Fruit fly (Drosophila melanogaster) whole organism, embryonic: Measurements from ENCODE around the gene CheA7a.
A peak's percentile ranks its signal among the peaks of the same experiment; 100 is the strongest.

Source experiments
- BEAF-32 ChIP-seq: fragments of 200-800 bp; sonication (Bioruptor generic); optimal IDR thresholded peaks from 3 replicates; lab custom pipeline; 2017; ENCODE audit warnings: missing biosample characterization, missing genetic modification characterization, mild to moderate bottlenecking, moderate library complexity, missing genetic modification reagents
- Bdp1 ChIP-seq: fragments of 200-800 bp; sonication (Bioruptor generic); optimal IDR thresholded peaks from 3 replicates; lab custom pipeline; 2016; ENCODE audit warnings: missing biosample characterization, missing genetic modification characterization
- Blimp-1 ChIP-seq: fragments of 200-800 bp; sonication (Bioruptor generic); optimal IDR thresholded peaks from 3 replicates; lab custom pipeline; 2018; ENCODE audit warnings: missing biosample characterization, missing genetic modification characterization, mild to moderate bottlenecking, moderate library complexity, missing genetic modification reagents
- CG11085 ChIP-seq: fragments of 200-800 bp; sonication (Bioruptor generic); IDR thresholded peaks from 2 replicates; pipeline ENCODE4 v1.3.6; 2022; ENCODE audit warnings: missing biosample characterization, missing genetic modification characterization
- CG11504 ChIP-seq: fragments of 200-800 bp; sonication (Bioruptor generic); optimal IDR thresholded peaks from 3 replicates; lab custom pipeline; 2019; ENCODE audit warnings: missing biosample characterization, mild to moderate bottlenecking, missing genetic modification characterization, moderate library complexity
- CG11560 ChIP-seq: fragments of 200-800 bp; sonication (Bioruptor generic); IDR thresholded peaks from 3 replicates; pipeline ENCODE4 v1.3.6; 2022; ENCODE audit warnings: missing biosample characterization, missing genetic modification characterization
- CG12391 ChIP-seq: fragments of 200-800 bp; sonication (Bioruptor generic); optimal IDR thresholded peaks from 3 replicates; lab custom pipeline; 2018; ENCODE audit warnings: missing biosample characterization, mild to moderate bottlenecking, missing genetic modification characterization, moderate library complexity
- CG12744 ChIP-seq: fragments of 200-800 bp; sonication (Bioruptor generic); optimal IDR thresholded peaks from 2 replicates; lab custom pipeline; 2016; ENCODE audit warnings: missing biosample characterization, missing genetic modification characterization
- CG12942 ChIP-seq: fragments of 200-800 bp; sonication (Bioruptor generic); optimal IDR thresholded peaks from 3 replicates; lab custom pipeline; 2016; ENCODE audit warnings: missing biosample characterization, missing genetic modification characterization
- CG14441 ChIP-seq: fragments of 200-800 bp; sonication (Bioruptor generic); IDR thresholded peaks from 2 replicates; pipeline ENCODE4 v1.3.6; 2022; ENCODE audit warnings: missing biosample characterization, missing genetic modification characterization
- CG15601 ChIP-seq: fragments of 200-800 bp; sonication (Bioruptor generic); optimal IDR thresholded peaks from 3 replicates; lab custom pipeline; 2019; ENCODE audit warnings: missing biosample characterization, mild to moderate bottlenecking, missing genetic modification characterization, moderate library complexity
- CG1832 ChIP-seq: fragments of 200-800 bp; sonication (Bioruptor generic); optimal IDR thresholded peaks from 2 replicates; lab custom pipeline; 2017; ENCODE audit warnings: missing biosample characterization, mild to moderate bottlenecking, missing genetic modification characterization, inconsistent platforms
- CG18476 ChIP-seq: fragments of 200-800 bp; sonication (Bioruptor generic); optimal IDR thresholded peaks from 2 replicates; lab custom pipeline; 2016; ENCODE audit warnings: missing biosample characterization, mild to moderate bottlenecking, missing genetic modification characterization
- CG2129 ChIP-seq: fragments of 200-800 bp; sonication (Bioruptor generic); IDR thresholded peaks from 2 replicates; pipeline ENCODE4 v1.3.6; 2022; ENCODE audit warnings: missing biosample characterization, missing genetic modification characterization; ENCODE audit not compliant: partially characterized antibody
- CG30403 ChIP-seq: fragments of 200-800 bp; sonication (Bioruptor generic); optimal IDR thresholded peaks from 3 replicates; lab custom pipeline; 2016; ENCODE audit warnings: missing biosample characterization, missing genetic modification characterization
- CG3281 ChIP-seq: fragments of 200-800 bp; sonication (Bioruptor generic); optimal IDR thresholded peaks from 3 replicates; lab custom pipeline; 2017; ENCODE audit warnings: missing biosample characterization, mild to moderate bottlenecking, missing genetic modification characterization
- CG42726 ChIP-seq: fragments of 200-800 bp; sonication (Bioruptor generic); IDR thresholded peaks from 2 replicates; pipeline ENCODE4 v1.3.6; 2022; ENCODE audit warnings: missing biosample characterization, missing genetic modification characterization; ENCODE audit not compliant: partially characterized antibody
- CG4328 ChIP-seq: fragments of 200-800 bp; sonication (Bioruptor generic); optimal IDR thresholded peaks from 3 replicates; lab custom pipeline; 2017; ENCODE audit warnings: missing biosample characterization, missing genetic modification reagents, missing genetic modification characterization
- CG4617 ChIP-seq: fragments of 200-800 bp; sonication (Bioruptor generic); optimal IDR thresholded peaks from 3 replicates; lab custom pipeline; 2016; ENCODE audit warnings: missing biosample characterization, missing genetic modification characterization, borderline replicate concordance
- CG7271 ChIP-seq: fragments of 200-800 bp; sonication (Bioruptor generic); optimal IDR thresholded peaks from 2 replicates; lab custom pipeline; 2018; ENCODE audit warnings: missing biosample characterization, mild to moderate bottlenecking, missing genetic modification characterization, moderate library complexity
- E2f1 ChIP-seq: fragments of 200-800 bp; sonication (Bioruptor generic); IDR thresholded peaks from 2 replicates; pipeline ENCODE4 v1.3.6; 2022; ENCODE audit warnings: missing biosample characterization, missing genetic modification characterization
- Gug ChIP-seq: fragments of 200-800 bp; sonication (Bioruptor generic); IDR thresholded peaks from 4 replicates; pipeline ENCODE4 v1.3.6; 2022; ENCODE audit warnings: missing biosample characterization, missing genetic modification characterization
- HHEX ChIP-seq: fragments of 200-800 bp; sonication (Bioruptor generic); optimal IDR thresholded peaks from 3 replicates; lab custom pipeline; 2017; ENCODE audit warnings: missing biosample characterization, mild to moderate bottlenecking, missing genetic modification characterization, missing genetic modification reagents
- Meics ChIP-seq: fragments of 200-800 bp; sonication (Bioruptor generic); optimal IDR thresholded peaks from 2 replicates; lab custom pipeline; 2017; ENCODE audit warnings: missing biosample characterization, mild to moderate bottlenecking, missing genetic modification characterization
- Nf-YC ChIP-seq: fragments of 200-800 bp; optimal IDR thresholded peaks from 3 replicates; lab custom pipeline; 2019; ENCODE audit warnings: missing biosample characterization, mild to moderate bottlenecking, missing genetic modification characterization, moderate library complexity
- Sox102F ChIP-seq: fragments of 200-800 bp; sonication (Bioruptor generic); optimal IDR thresholded peaks from 2 replicates; lab custom pipeline; 2018; ENCODE audit warnings: missing biosample characterization, mild to moderate bottlenecking, missing genetic modification characterization, moderate library complexity
- Ssrp ChIP-seq: fragments of 200-800 bp; sonication (Bioruptor generic); optimal IDR thresholded peaks from 2 replicates; lab custom pipeline; 2018; ENCODE audit warnings: missing biosample characterization, mild to moderate bottlenecking, missing genetic modification characterization, moderate library complexity
- Xbp1 ChIP-seq: fragments of 200-800 bp; sonication (Bioruptor generic); optimal IDR thresholded peaks from 3 replicates; lab custom pipeline; 2016; ENCODE audit warnings: missing biosample characterization, mild to moderate bottlenecking, missing genetic modification characterization
- amos ChIP-seq: fragments of 200-800 bp; sonication (Bioruptor generic); IDR thresholded peaks from 2 replicates; pipeline ENCODE4 v1.3.6; 2022; ENCODE audit warnings: missing biosample characterization, missing genetic modification characterization; ENCODE audit not compliant: partially characterized antibody
- ash1 ChIP-seq: fragments of 200-800 bp; sonication (Bioruptor generic); optimal IDR thresholded peaks from 2 replicates; lab custom pipeline; 2018; ENCODE audit warnings: missing biosample characterization, mild to moderate bottlenecking, missing genetic modification characterization
- corto ChIP-seq: fragments of 200-800 bp; sonication (Bioruptor generic); optimal IDR thresholded peaks from 2 replicates; lab custom pipeline; 2016; ENCODE audit warnings: missing biosample characterization, mild to moderate bottlenecking, missing genetic modification characterization, moderate library complexity
- crol ChIP-seq: fragments of 200-800 bp; sonication (Bioruptor generic); IDR thresholded peaks from 2 replicates; pipeline ENCODE4 v1.3.6; 2022; ENCODE audit warnings: missing biosample characterization, missing genetic modification characterization
- esg ChIP-seq: fragments of 200-800 bp; sonication (Bioruptor generic); conservative IDR thresholded peaks from 2 replicates; pipeline ENCODE4 v1.3.6; 2022; ENCODE audit warnings: missing biosample characterization, missing genetic modification characterization
- fu2 ChIP-seq: fragments of 200-800 bp; sonication (Bioruptor generic); optimal IDR thresholded peaks from 2 replicates; lab custom pipeline; 2016; ENCODE audit warnings: missing biosample characterization, missing genetic modification characterization
- gce ChIP-seq: fragments of 200-800 bp; sonication (Bioruptor generic); IDR thresholded peaks from 3 replicates; pipeline ENCODE4 v1.3.6; 2022; ENCODE audit warnings: missing biosample characterization, missing genetic modification characterization
- grau ChIP-seq: fragments of 200-800 bp; optimal IDR thresholded peaks from 3 replicates; lab custom pipeline; 2019; ENCODE audit warnings: missing biosample characterization, mild to moderate bottlenecking, missing genetic modification characterization, moderate library complexity
- insv ChIP-seq, 2 experiments: fragments of 200-800 bp; sonication (Bioruptor generic); optimal IDR thresholded peaks; 3 replicates each; lab custom pipeline; 2016 to 2018; ENCODE audit warnings: missing biosample characterization in 2 of 2, missing genetic modification characterization in 2 of 2
- inv ChIP-seq: fragments of 200-800 bp; sonication (Bioruptor generic); IDR thresholded peaks from 2 replicates; pipeline ENCODE4 v1.3.6; 2022; ENCODE audit warnings: missing biosample characterization, missing genetic modification characterization; ENCODE audit not compliant: partially characterized antibody
- lov ChIP-seq, 2 experiments: fragments of 200-800 bp in 1 of 2; fragments of >200 bp in 1 of 2; sonication (Bioruptor generic) in 1 of 2; IDR thresholded peaks in 1 of 2; optimal IDR thresholded peaks in 1 of 2; 2 replicates in 1 of 2; 3 replicates in 1 of 2; pipeline versions ENCODE4 v1.3.6 to Lab custom; 2017 to 2022; ENCODE audit warnings: missing biosample characterization in 1 of 2, missing genetic modification characterization in 1 of 2
- org-1 ChIP-seq: fragments of 200-800 bp; sonication (Bioruptor generic); optimal IDR thresholded peaks from 2 replicates; lab custom pipeline; 2017; ENCODE audit warnings: missing biosample characterization, missing genetic modification characterization
- prd ChIP-seq, 3 experiments: fragments of >200 bp in 2 of 3; fragments of 200-800 bp in 1 of 3; sonication (Bioruptor generic) in 1 of 3; optimal IDR thresholded peaks in 2 of 3; IDR thresholded peaks in 1 of 3; 2 replicates in 2 of 3; 3 replicates in 1 of 3; pipeline versions ENCODE4 v1.3.6 to Lab custom; 2017 to 2022; ENCODE audit warnings: missing biosample characterization in 1 of 3, missing genetic modification characterization in 1 of 3
- ro ChIP-seq: fragments of 200-800 bp; sonication (Bioruptor generic); IDR thresholded peaks from 2 replicates; pipeline ENCODE4 v1.3.6; 2022; ENCODE audit warnings: missing biosample characterization, missing genetic modification characterization
- row ChIP-seq: fragments of 200-800 bp; sonication (Bioruptor generic); IDR thresholded peaks from 3 replicates; pipeline ENCODE4 v1.3.6; 2022; ENCODE audit warnings: missing biosample characterization, missing genetic modification characterization
- shn ChIP-seq: fragments of 200-800 bp; sonication (Bioruptor generic); optimal IDR thresholded peaks from 3 replicates; lab custom pipeline; 2016; ENCODE audit warnings: missing biosample characterization, missing genetic modification characterization
- ssp ChIP-seq: fragments of 200-800 bp; sonication (Bioruptor generic); IDR thresholded peaks from 2 replicates; pipeline ENCODE4 v1.3.6; 2022; ENCODE audit warnings: missing biosample characterization, missing genetic modification characterization
- tin ChIP-seq: fragments of 200-800 bp; sonication (Bioruptor generic); optimal IDR thresholded peaks from 3 replicates; lab custom pipeline; 2016; ENCODE audit warnings: missing biosample characterization, missing genetic modification characterization
- ttk ChIP-seq: fragments of 200-800 bp; sonication (Bioruptor generic); IDR thresholded peaks from 2 replicates; pipeline ENCODE4 v2.1.2; 2022; ENCODE audit warnings: missing biosample characterization, missing genetic modification characterization

Gene CheA7a

dm6 chrX:7336962-7337844, 40.7 kb upstream of the CheA7a start, which contains the start of gene CBP (continued):
- TF ChIP-seq CG11085 (GFP tag; lab: Robert Waterston, UW) (peak; percentile 83), inv (no peak), ssp (GFP tag; lab: Robert Waterston, UW) (peak; percentile 86), grau (peak; percentile 97), lov (optimal IDR thresholded peaks at IDR 0.05; lab: Kevin White, UChicago) (no peak), lov (GFP tag; IDR thresholded peaks at IDR 0.05; lab: Robert Waterston, UW) (peak; percentile 94), HHEX (GFP tag; lab: Kevin White, UChicago) (peak; percentile 97), amos (GFP tag; lab: Robert Waterston, UW) (no peak), E2f1 (GFP tag; lab: Robert Waterston, UW) (peak; percentile 95), CG11560 (tag; lab: Robert Waterston, UW) (peak; percentile 78; the same call in 2 of the 3 replicates), tin (GFP tag; lab: Kevin White, UChicago) (peak; percentile 98), Nf-YC (tag; lab: Kevin White, UChicago) (peak; percentile 87), Xbp1 (GFP tag; lab: Kevin White, UChicago) (peak; percentile 98), Ssrp (peak; percentile 97), Sox102F (GFP tag; lab: Kevin White, UChicago) (peak; percentile 98), BEAF-32 (peak; percentile 12), CG3281 (GFP tag; lab: Kevin White, UChicago) (peak; percentile 96), esg (GFP tag; lab: Robert Waterston, UW) (peak; percentile 95), ash1 (GFP tag; lab: Kevin White, UChicago) (peak; percentile 71), insv (GFP tag; optimal IDR thresholded peaks at IDR 0.05; lab: Kevin White, UChicago) (peak; percentile 62 to 73), CG12391 (tag; lab: Kevin White, UChicago) (peak; percentile 99), Bdp1 (peak; percentile 93), CG14441 (peak; percentile 93), row (GFP tag; lab: Robert Waterston, UW) (peak; percentile 95), org-1 (GFP tag; lab: Kevin White, UChicago) (peak; percentile 98), ro (GFP tag; lab: Robert Waterston, UW) (peak; percentile 84), Meics (GFP tag; lab: Kevin White, UChicago) (peak; percentile 96), corto (GFP tag; lab: Kevin White, UChicago) (peak; percentile 75), CG4617 (GFP tag; lab: Kevin White, UChicago) (peak; percentile 95), crol (GFP tag; lab: Robert Waterston, UW) (peak; percentile 95), CG15601 (tag; lab: Kevin White, UChicago) (peak; percentile 98), CG2129 (no peak), CG7271 (tag; lab: Kevin White, UChicago) (peak; percentile 92), gce (GFP tag; lab: Robert Waterston, UW) (peak; percentile 95), prd (optimal IDR thresholded peaks at IDR 0.05; lab: Kevin White, UChicago) (no peak), prd (GFP tag; IDR thresholded peaks at IDR 0.05; lab: Robert Waterston, UW) (peak; percentile 97), CG30403 (peak; percentile 97), ttk (peak; percentile 95), CG12942 (GFP tag; lab: Kevin White, UChicago) (peak; percentile 96), CG11504 (tag; lab: Kevin White, UChicago) (peak; percentile 98), Gug (peak; percentile 93), CG4328 (GFP tag; lab: Kevin White, UChicago) (peak; percentile 93), Blimp-1 (GFP tag; lab: Kevin White, UChicago) (peak; percentile 97), shn (GFP tag; lab: Kevin White, UChicago) (peak; percentile 97), CG12744 (GFP tag; lab: Kevin White, UChicago) (peak; percentile 94), fu2 (GFP tag; lab: Kevin White, UChicago) (peak; percentile 93), CG1832 (GFP tag; lab: Kevin White, UChicago) (no peak), CG42726 (GFP tag; lab: Robert Waterston, UW) (no peak), CG18476 (GFP tag; lab: Kevin White, UChicago) (peak; percentile 97)
